Worm (Caenorhabditis elegans) whole organism, midembryonic: ENCODE measurements around the gene msp-65.

Experiments
- T22C8.4 ChIP-seq: fragments of 200-800 bp; sonication (Bioruptor generic); IDR thresholded peaks from 2 replicates; pipeline ENCODE4 v1.3.6; 2022; ENCODE audit warnings: missing genetic modification characterization, missing compliant biosample characterization
- cog-1 ChIP-seq: sonication (generic microtip); optimal IDR thresholded peaks from 2 replicates; lab custom pipeline; 2016; ENCODE audit warnings: missing genetic modification characterization, missing compliant biosample characterization
- flt-1 ChIP-seq: fragments of 200-800 bp; sonication (Bioruptor generic); IDR thresholded peaks from 2 replicates; pipeline ENCODE4 v1.3.6; 2022; ENCODE audit warnings: missing genetic modification characterization, missing compliant biosample characterization
- klf-2 ChIP-seq: fragments of 200-800 bp; sonication (Bioruptor generic); conservative IDR thresholded peaks from 2 replicates; pipeline ENCODE4 v1.3.6; 2022; ENCODE audit warnings: missing genetic modification reagents, missing genetic modification characterization, missing compliant biosample characterization
- med-1 ChIP-seq: sonication (generic microtip); optimal IDR thresholded peaks from 2 replicates; lab custom pipeline; 2017; ENCODE audit warnings: missing genetic modification characterization, mild to moderate bottlenecking, missing compliant biosample characterization, antibody characterized with exemption, missing genetic modification reagents; ENCODE audit not compliant: insufficient read depth
- ref-1 ChIP-seq: fragments of 200-800 bp; sonication (Bioruptor generic); conservative IDR thresholded peaks from 2 replicates; pipeline ENCODE4 v1.3.6; 2022; ENCODE audit warnings: missing genetic modification reagents, missing genetic modification characterization, missing compliant biosample characterization
- tab-1 ChIP-seq: fragments of 200-800 bp; sonication (Bioruptor generic); IDR thresholded peaks from 2 replicates; pipeline ENCODE4 v1.3.6; 2022; ENCODE audit warnings: missing genetic modification characterization, missing compliant biosample characterization
- ztf-23 ChIP-seq: fragments of 200-800 bp; sonication (Bioruptor generic); IDR thresholded peaks from 2 replicates; pipeline ENCODE4 v1.3.6; 2022; ENCODE audit warnings: missing genetic modification reagents, missing genetic modification characterization, missing compliant biosample characterization
- ztf-29 ChIP-seq: fragments of 200-800 bp; sonication (Bioruptor generic); IDR thresholded peaks from 2 replicates; pipeline ENCODE4 v1.3.6; 2022; ENCODE audit warnings: missing genetic modification reagents, missing genetic modification characterization, missing compliant biosample characterization

Gene msp-65

DNA sequence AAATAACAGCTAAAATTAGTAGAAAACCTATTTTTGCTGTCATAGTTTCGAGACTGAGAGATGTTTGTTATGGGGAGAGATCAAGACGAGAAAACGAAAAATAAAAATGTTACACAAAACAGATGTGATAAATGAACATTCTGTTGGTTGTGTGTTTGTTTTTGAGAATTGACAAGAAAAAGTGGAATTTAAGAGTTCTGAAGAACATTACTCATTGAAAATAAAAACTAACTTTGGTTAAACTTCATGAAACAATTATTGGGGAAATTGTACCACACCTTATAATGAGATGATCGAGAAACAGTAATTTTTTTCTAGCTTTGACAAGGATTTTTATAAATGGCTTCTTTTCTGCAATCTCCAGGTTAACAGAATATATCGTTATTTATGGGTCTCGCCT lies 37.0 kb downstream of the msp-65 start, which contains the start of gene Y4C6B.7:
Gene Y4C6B.7, minus strand, starts transcription at position 101 of the 400 bp plus-strand sequence.
- no peak for TF ChIP-seq ztf-29 (GFP tag; lab: Robert Waterston, UW)
- TF ChIP-seq tab-1 (GFP tag; lab: Robert Waterston, UW), result no peak

DNA sequence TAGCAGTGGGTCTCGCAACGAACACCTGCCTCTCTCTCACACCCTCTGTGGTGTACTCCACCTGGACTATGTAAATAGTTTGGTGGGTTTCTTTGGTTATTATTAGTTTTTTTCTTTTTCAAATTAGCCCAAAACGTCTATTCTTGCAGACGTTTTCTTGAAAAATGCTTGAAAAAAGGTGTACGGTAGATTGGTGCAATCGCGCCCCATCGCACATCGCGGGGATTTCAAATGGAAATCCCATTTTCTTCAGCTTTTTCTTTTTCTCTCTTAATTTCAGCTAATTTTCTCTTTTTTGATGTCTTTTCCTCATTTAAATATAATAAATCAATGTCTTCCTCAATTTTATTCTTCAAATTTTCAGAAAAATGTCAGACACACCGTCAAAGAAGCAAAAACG lies 37.8 kb downstream of the msp-65 start, which contains the start of gene Y4C6B.1:
Gene Y4C6B.1, plus strand, starts transcription at position 365 of the 400 bp plus-strand sequence.
- no peak for TF ChIP-seq ztf-23 (GFP tag; lab: Robert Waterston, UW)
- TF ChIP-seq klf-2 (GFP tag; lab: Robert Waterston, UW), result no peak
- TF ChIP-seq ztf-29 (GFP tag; lab: Robert Waterston, UW), result no peak
- no peak for TF ChIP-seq flt-1 (GFP tag; lab: Robert Waterston, UW)
- TF ChIP-seq T22C8.4 (GFP tag; lab: Robert Waterston, UW), result no peak
- TF ChIP-seq ref-1 (GFP tag; lab: Robert Waterston, UW), result no peak
- TF ChIP-seq cog-1 (tag; lab: Kevin White, UChicago), result no peak
- TF ChIP-seq med-1, result no peak
- no peak for TF ChIP-seq tab-1 (GFP tag; lab: Robert Waterston, UW)

DNA sequence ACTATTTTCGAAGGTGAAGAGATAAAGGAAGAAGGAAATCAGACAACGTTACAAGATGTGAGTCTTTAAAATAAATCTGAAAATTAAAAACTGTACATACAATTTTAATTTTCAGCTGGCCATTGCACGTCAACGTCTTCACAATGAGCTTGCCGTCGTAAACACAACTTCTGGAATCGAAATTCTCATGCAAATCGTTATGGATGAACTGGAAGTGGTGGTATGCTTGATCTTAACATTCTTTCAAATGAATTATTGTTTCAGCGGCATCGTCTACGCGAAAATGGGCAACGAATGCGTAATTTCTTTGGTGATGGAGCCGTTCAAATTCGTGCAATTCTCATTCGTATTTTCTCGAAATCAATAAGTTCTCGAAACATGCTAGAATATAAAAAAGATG lies 38.2 kb downstream of the msp-65 start:
- TF ChIP-seq med-1 (no peak), T22C8.4 (GFP tag; lab: Robert Waterston, UW) (no peak), tab-1 (GFP tag; lab: Robert Waterston, UW) (no peak), ztf-29 (GFP tag; lab: Robert Waterston, UW) (no peak), ztf-23 (GFP tag; lab: Robert Waterston, UW) (no peak), flt-1 (GFP tag; lab: Robert Waterston, UW) (no peak), ref-1 (GFP tag; lab: Robert Waterston, UW) (no peak), klf-2 (GFP tag; lab: Robert Waterston, UW) (no peak)

ce11 chrIV:5360533-5360932 lies 44.2 kb downstream of the msp-65 start, which contains the start of gene F41H10.5:
Gene F41H10.5 (plus strand): TSS chrIV:5360907.
- TF ChIP-seq ref-1 (GFP tag; lab: Robert Waterston, UW), result no peak
- TF ChIP-seq ztf-23 (GFP tag; lab: Robert Waterston, UW), result no peak
- TF ChIP-seq T22C8.4 (GFP tag; lab: Robert Waterston, UW), result no peak
- TF ChIP-seq klf-2 (GFP tag; lab: Robert Waterston, UW), result no peak
- no peak for TF ChIP-seq tab-1 (GFP tag; lab: Robert Waterston, UW)
- no peak for TF ChIP-seq cog-1 (tag; lab: Kevin White, UChicago)
- no peak for TF ChIP-seq ztf-29 (GFP tag; lab: Robert Waterston, UW)
- no peak for TF ChIP-seq med-1
- TF ChIP-seq flt-1 (GFP tag; lab: Robert Waterston, UW), result no peak

- TF ChIP-seq ztf-29 (GFP tag; lab: Robert Waterston, UW) (no peak), klf-2 (GFP tag; lab: Robert Waterston, UW) (no peak), cog-1 (tag; lab: Kevin White, UChicago) (no peak), T22C8.4 (GFP tag; lab: Robert Waterston, UW) (no peak), flt-1 (GFP tag; lab: Robert Waterston, UW) (no peak), tab-1 (GFP tag; lab: Robert Waterston, UW) (no peak), med-1 (no peak), ref-1 (GFP tag; lab: Robert Waterston, UW) (no peak)
Measured at ce11 chrIV:5364135-5364609, 47.8 kb downstream of the msp-65 start, which contains the start of the genes hda-6 and F41H10.4. Gene hda-6 (minus strand): TSS chrIV:5364306. Gene F41H10.4 (plus strand): TSS chrIV:5364559.
